Worm (Caenorhabditis elegans): ENCODE data around the gene unc-16.
A peak's percentile ranks its signal among the peaks of the same experiment; 100 is the strongest.

The unc-16 gene

ce11 chrIII:9525252-9525651, 20.8 kb upstream of the unc-16 start, which contains the start of gene trpp-3:
Gene trpp-3, plus strand, starts transcription at chrIII:9525552.
- no peak for TF ChIP-seq ceh-91 (GFP tag; IDR thresholded peaks at IDR 0.05)
- no peak for TF ChIP-seq let-526 (GFP tag; IDR thresholded peaks at IDR 0.05)
- no peak for TF ChIP-seq egl-18 (GFP tag; IDR thresholded peaks at IDR 0.05)
- no peak for TF ChIP-seq cebp-1 (GFP tag; IDR thresholded peaks at IDR 0.05)
- no peak for TF ChIP-seq cebp-1 (tag; optimal IDR thresholded peaks at IDR 0.05)
- TF ChIP-seq F52B5.7 (tag; optimal IDR thresholded peaks at IDR 0.05), result no peak
- TF ChIP-seq F10E7.11 (tag; optimal IDR thresholded peaks at IDR 0.05), result no peak
- TF ChIP-seq F57C9.4 (tag; optimal IDR thresholded peaks at IDR 0.05), result no peak
- no peak for TF ChIP-seq zfh-2 (GFP tag; conservative IDR thresholded peaks at IDR 0.05)
- no peak for TF ChIP-seq Y56A3A.18 (GFP tag; IDR thresholded peaks at IDR 0.05)
- TF ChIP-seq attf-3 (GFP tag; conservative IDR thresholded peaks at IDR 0.05), result no peak
- no peak for TF ChIP-seq attf-6 (GFP tag; IDR thresholded peaks at IDR 0.05)

ce11 chrIII:9526851-9527250, 19.2 kb upstream of the unc-16 start, which contains the start of gene ZK1098.6:
Gene ZK1098.6, plus strand, starts transcription at chrIII:9527151.
- TF ChIP-seq Y53G8AR.9 (GFP tag; conservative IDR thresholded peaks at IDR 0.05) (no peak), F23B12.7 (tag; optimal IDR thresholded peaks at IDR 0.05; ENCODE audit: insufficient read depth) (no peak), let-526 (GFP tag; IDR thresholded peaks at IDR 0.05) (no peak), attf-3 (GFP tag; conservative IDR thresholded peaks at IDR 0.05) (no peak), K12H6.12 (tag; optimal IDR thresholded peaks at IDR 0.05) (no peak), ccch-3 (GFP tag; optimal IDR thresholded peaks at IDR 0.05) (no peak), fkh-3 (tag; optimal IDR thresholded peaks at IDR 0.05) (no peak), madf-10 (tag; optimal IDR thresholded peaks at IDR 0.05) (no peak), F52B5.7 (tag; optimal IDR thresholded peaks at IDR 0.05) (no peak), mcd-1 (GFP tag; IDR thresholded peaks at IDR 0.05) (no peak), somi-1 (GFP tag; optimal IDR thresholded peaks at IDR 0.05) (no peak), unc-130 (GFP tag; optimal IDR thresholded peaks at IDR 0.05) (no peak), F10E7.11 (tag; optimal IDR thresholded peaks at IDR 0.05) (no peak), snpc-3.4 (tag; optimal IDR thresholded peaks at IDR 0.05) (no peak), B0261.1 (tag; optimal IDR thresholded peaks at IDR 0.05) (no peak), snpc-1.3 (tag; optimal IDR thresholded peaks at IDR 0.05; ENCODE audit: insufficient read depth) (no peak)

- TF ChIP-seq akir-1 (GFP tag; optimal IDR thresholded peaks at IDR 0.05) (no peak), attf-5 (GFP tag; optimal IDR thresholded peaks at IDR 0.05) (peak; percentile 61), ztf-18 (tag; optimal IDR thresholded peaks at IDR 0.05) (peak; percentile 20), lag-1 (GFP tag; IDR thresholded peaks at IDR 0.05) (no peak), mes-4 (tag; optimal IDR thresholded peaks at IDR 0.05) (no peak), athp-1 (tag; optimal IDR thresholded peaks at IDR 0.05) (no peak), lin-40 (tag; optimal IDR thresholded peaks at IDR 0.05) (no peak), F57C9.4 (tag; optimal IDR thresholded peaks at IDR 0.05) (no peak), repo-1 (tag; optimal IDR thresholded peaks at IDR 0.05) (no peak), him-1 (tag; optimal IDR thresholded peaks at IDR 0.05) (no peak), hmg-20 (GFP tag; IDR thresholded peaks at IDR 0.05) (no peak), F23B12.7 (tag; optimal IDR thresholded peaks at IDR 0.05; ENCODE audit: insufficient read depth) (peak; percentile 64), hlh-26 (GFP tag; conservative IDR thresholded peaks at IDR 0.05) (no peak), Y95B8A.8 (GFP tag; IDR thresholded peaks at IDR 0.05) (no peak), lin-35 (GFP tag; optimal IDR thresholded peaks at IDR 0.05) (peak in 1 of 3 experiments; percentile 49), sea-2 (GFP tag; IDR thresholded peaks at IDR 0.05) (no peak), F57A8.1 (GFP tag; optimal IDR thresholded peaks at IDR 0.05) (no peak), madf-8 (GFP tag; conservative IDR thresholded peaks at IDR 0.05) (no peak), hlh-12 (tag; optimal IDR thresholded peaks at IDR 0.05) (no peak), F33H1.4 (GFP tag; IDR thresholded peaks at IDR 0.05) (no peak), cebp-1 (GFP tag; IDR thresholded peaks at IDR 0.05) (no peak), cebp-1 (tag; optimal IDR thresholded peaks at IDR 0.05) (no peak), let-607 (tag; optimal IDR thresholded peaks at IDR 0.05) (peak; percentile 77 to 92), atf-7 (tag; optimal IDR thresholded peaks at IDR 0.05) (no peak), egl-44 (GFP tag; IDR thresholded peaks at IDR 0.05) (0 out of 2 replicates have a peak, but pooled peaks have one; percentile 13), attf-6 (GFP tag; IDR thresholded peaks at IDR 0.05) (no peak), cebp-2 (GFP tag; IDR thresholded peaks at IDR 0.05) (no peak)
Measured at ce11 chrIII:9528824-9529223, 17.2 kb upstream of the unc-16 start, which contains the start of gene ZK1098.2. Gene ZK1098.2, plus strand, starts transcription at chrIII:9529159.

Measured in whole organism, young adult.